Worm (Caenorhabditis elegans): ENCODE data around the gene B0432.7.

The B0432.7 gene

DNA sequence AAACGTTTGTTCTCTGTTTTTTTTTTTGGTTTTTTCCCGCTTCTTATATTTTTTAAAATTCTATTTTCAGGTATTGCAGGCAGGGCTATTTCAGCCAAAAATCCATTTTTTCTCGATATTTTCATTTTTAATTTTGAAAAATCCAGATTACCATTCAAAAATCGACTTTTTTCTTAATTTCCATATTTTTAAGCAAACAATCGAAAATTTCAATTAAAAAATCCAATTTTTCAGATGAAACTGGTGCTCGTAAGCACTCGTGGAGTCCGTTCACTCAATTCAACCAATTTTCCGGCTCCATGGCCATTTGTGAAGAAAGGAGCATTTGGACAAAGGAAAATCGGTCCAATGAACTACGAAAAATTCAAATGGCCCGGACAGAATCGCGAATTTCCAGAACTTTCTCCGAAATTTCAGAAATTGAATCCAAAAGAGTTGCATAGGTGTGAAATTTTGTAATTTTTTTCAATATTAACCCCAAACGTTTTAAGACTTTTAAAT lies 15.0 kb upstream of the B0432.7 start, which contains the start of gene mrpl-41:
Gene mrpl-41, plus strand, starts transcription at position 235 of the 501 bp plus-strand sequence.
- TF ChIP-seq unc-62 (GFP tag; optimal IDR thresholded peaks at IDR 0.05), result no peak

DNA sequence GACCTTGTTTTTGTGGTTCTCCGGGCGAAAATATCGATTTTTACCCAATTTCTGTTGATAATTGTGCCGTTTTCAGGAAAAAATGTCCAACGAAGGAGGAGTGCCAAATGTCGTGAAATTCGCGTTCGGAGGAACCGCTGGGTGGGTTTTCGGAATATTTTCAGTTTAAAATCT lies 12.7 kb upstream of the B0432.7 start, which contains the start of gene misc-1:
Gene misc-1, plus strand, starts transcription at position 75 of the 174 bp plus-strand sequence.
- no peak for TF ChIP-seq unc-62 (GFP tag; optimal IDR thresholded peaks at IDR 0.05)

DNA sequence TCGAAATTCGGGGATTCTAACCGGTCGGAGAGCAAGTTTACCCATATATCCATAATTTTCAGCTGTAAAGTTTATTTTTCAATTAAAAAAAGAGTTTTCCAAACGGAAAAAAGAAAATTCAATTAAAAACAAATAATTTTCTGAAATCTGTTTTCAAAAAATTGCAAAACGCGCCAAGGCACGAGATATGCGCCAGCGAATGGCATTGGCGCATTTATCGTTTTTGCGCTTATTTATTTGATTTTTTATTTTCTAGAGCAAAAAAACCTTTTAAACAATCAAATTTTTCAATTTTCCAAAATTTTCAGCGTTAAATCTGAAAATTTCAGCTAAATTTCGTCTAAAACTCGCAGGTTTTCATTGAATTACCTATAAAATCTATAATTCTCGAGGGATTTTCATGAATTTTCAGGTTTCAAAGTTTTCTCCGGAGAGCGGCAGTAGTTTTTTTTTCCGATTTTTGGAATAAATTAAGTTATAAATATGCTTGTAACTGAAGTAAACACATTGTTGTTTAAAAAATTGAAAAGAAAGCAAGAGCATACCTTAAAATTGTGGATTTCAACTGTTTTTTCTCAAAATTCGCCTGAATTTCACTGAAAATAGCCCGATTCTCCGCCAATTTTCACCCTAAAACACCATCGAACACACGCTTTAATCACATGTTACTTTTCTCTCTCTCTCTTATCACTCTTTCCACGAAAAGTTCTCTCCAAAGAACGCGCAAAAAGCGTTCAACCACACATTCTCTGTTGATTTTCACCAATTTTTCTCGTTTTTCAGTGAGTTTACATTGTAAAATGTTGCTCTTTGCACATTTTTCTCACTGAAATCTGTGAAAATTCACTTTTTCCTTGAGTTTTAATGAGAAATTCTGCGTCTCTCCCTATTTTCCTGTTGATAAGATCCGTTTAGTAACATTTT lies 12.1 kb upstream of the B0432.7 start, which contains the start of gene B0432.10:
Gene B0432.10, minus strand, starts transcription at position 649 of the 924 bp plus-strand sequence.
- no peak for TF ChIP-seq unc-62 (GFP tag; optimal IDR thresholded peaks at IDR 0.05)

DNA sequence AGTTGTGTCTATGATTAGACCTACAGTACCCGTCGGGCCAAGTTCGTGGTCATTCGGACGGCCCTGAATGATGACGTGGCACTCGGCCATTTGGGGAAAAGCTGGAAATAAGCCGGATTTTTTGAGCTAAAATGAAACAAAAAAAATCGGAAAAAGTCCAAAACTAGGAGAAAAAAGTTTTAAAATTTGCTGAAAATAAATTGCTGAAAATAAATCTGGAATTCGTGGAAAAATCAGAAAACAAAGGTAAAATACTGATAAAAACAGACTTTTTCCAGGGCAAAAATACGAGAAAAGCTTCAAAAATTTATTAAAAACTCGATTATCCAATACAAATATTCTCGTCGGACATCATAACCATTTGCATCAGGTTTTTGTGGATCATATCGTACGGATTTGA lies 9.8 kb upstream of the B0432.7 start, which contains the start of gene B0432.9:
Gene B0432.9, minus strand, starts transcription at position 101 of the 400 bp plus-strand sequence.
- TF ChIP-seq unc-62 (GFP tag; optimal IDR thresholded peaks at IDR 0.05), result no peak

DNA sequence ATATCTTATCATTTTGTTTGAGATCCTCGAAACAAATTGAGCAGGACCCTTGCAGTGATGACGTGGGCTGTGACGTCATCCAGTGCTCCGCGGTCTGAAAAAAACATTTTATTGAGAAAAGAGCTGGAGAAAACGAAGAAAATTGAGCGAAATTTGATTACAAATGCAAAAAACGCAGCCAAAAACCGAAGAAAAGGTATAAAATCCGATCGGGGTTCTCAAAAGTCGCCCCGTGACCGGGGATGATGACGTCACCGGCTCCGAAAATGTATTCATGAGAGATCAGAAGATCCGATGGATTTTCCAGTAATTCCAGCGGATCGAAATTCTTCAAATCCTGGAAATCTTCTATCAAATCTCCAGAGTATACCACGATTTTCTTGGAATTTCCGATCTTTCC lies 8.7 kb upstream of the B0432.7 start, which contains the start of gene trul-1:
Gene trul-1, minus strand, starts transcription at position 101 of the 400 bp plus-strand sequence.
- no peak for TF ChIP-seq unc-62 (GFP tag; optimal IDR thresholded peaks at IDR 0.05)

DNA sequence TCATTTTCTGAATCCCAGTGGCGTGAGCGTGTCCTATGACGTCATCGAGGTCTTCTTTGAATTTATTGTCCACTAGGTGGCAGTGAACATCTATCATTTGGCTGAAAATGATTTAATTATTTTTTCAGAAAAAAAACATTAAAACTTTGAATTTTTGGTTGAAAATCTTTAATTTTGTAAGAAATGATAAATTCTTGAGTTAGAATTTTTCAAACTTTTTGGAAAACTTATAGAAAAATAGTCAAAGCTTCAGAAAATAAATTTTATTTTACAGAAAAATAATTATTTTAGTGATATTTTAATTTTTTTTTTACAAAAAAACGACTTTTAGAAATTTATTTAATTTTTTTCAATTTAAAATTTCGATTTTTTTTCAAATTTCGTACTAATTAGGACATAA lies 4.9 kb upstream of the B0432.7 start, which contains the start of gene B0432.8:
Gene B0432.8, minus strand, starts transcription at position 101 of the 400 bp plus-strand sequence.
- TF ChIP-seq unc-62 (GFP tag; optimal IDR thresholded peaks at IDR 0.05), result no peak

DNA sequence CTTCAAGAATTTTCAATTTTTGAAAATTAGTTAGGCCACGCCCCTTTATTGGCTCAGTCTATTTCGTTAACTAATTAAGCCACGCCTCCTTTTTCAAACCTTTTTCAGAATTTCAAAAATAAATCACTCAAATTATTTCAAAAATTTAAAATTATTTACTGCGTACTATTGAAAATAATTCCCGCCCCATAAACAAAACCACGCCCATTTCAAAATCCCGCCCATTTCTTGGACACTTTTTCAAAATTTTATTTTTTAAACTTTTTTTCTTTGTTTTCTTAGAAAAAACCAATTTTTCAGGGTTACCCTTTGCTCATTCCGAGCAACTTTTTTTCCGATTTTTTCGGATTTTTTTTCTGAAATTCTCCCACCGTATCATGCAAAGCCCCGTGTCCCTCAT lies 9.7 kb downstream of the B0432.7 start, which contains the start of gene B0432.14:
Gene B0432.14, plus strand, starts transcription at position 301 of the 400 bp plus-strand sequence.
- TF ChIP-seq unc-62 (GFP tag; optimal IDR thresholded peaks at IDR 0.05), result no peak

DNA sequence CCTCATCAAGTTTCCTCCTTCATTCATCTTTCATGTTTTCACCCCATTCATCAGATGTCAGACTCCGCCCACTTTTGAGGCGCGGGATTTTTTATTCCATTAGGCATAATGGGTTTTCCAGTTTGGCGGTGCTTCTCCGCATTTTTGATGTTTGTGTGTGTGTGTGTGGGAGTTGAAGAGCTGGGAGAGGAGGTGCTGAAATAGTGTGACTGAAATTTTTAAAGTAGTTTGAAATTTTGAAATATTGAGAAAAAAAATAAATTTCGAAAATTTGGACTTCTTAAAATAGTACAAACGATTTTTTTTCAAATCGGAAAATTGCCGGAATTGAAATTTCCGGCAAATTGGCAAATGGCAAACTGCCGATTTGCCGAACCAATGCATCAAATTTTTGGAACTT lies 10.2 kb downstream of the B0432.7 start, which contains the start of gene scc-2:
Gene scc-2, minus strand, starts transcription at position 101 of the 400 bp plus-strand sequence.
- TF ChIP-seq unc-62 (GFP tag; optimal IDR thresholded peaks at IDR 0.05), result no peak

DNA sequence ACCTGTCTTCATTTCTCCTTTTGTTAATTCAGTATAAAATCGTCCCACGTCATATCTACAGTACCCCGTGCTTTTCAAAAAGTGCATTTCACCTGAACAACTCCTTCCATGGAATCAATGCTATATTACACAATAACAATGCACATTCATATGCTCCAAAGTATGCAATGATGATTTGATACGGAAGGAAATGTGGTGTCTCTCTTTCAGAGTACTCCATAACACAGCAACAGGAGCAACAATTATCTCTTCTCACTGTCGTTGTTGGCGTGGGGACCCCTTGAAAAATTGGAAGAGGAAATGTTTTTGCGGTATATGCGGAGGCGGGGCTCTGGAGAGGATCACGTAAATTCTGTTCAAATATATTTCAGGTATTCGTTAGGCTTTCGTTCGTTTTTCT lies 16.3 kb downstream of the B0432.7 start, which contains the start of gene cat-2:
Gene cat-2, plus strand, starts transcription at position 301 of the 400 bp plus-strand sequence.
- TF ChIP-seq unc-62 (GFP tag; optimal IDR thresholded peaks at IDR 0.05), result no peak

DNA sequence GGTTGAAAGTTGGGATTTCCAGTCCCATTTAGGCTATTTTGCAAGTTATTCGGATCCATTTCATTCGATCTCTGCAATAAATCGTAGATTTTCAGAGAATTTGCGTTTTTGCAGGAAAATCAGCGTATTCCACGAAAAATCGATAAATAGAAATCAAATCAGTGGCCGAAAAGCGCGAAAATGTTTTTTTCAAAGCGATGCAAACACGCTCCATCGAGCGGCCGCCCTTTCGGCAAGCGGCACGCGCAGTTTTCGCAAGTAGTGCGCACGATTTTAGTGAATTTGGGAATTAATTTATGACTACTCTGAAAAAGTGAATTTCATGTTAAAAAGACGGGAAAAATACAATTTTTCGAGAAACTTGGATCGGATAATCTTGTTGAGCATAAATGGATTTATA lies 18.6 kb downstream of the B0432.7 start:
- no peak for TF ChIP-seq unc-62 (GFP tag; optimal IDR thresholded peaks at IDR 0.05)

DNA sequence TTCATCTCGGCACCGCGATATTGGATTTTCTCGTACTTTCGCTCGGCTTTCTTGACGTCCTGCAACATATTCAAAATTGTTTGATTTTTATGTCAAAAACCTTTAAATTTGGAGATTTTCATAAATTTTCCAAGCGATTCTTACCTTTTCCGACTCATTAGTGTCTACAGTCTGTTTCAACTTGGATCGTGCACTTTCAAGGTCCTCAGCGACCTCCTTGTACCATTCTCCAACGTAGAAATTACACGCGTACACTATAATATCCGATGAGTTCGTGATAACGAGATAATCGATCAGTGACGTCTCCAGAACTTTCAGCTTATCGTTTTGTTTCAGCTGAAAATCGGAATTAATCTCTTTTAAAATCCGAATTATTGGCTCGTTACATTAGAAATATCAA lies 26.0 kb downstream of the B0432.7 start:
- no peak for TF ChIP-seq unc-62 (GFP tag; optimal IDR thresholded peaks at IDR 0.05)

DNA sequence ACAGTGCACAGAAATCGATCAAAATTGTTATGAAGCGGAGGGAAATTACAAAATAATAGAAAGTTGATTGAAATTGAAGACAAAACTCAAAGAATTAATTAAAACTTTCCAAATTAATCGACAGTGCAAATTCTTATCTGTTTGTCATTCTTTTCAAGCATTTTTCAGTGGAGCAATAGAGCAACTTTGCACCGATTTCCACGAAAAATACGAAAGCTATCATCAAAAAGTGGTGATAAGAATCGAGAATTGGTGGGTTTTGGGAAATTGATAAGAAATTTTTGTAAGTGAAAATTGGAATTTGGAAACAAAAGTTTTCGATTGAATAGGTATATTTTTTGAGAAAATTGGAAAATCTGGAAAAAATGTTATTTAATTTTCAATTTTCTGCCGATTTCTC lies 33.7 kb downstream of the B0432.7 start:
- TF ChIP-seq unc-62 (GFP tag; optimal IDR thresholded peaks at IDR 0.05), result no peak

DNA sequence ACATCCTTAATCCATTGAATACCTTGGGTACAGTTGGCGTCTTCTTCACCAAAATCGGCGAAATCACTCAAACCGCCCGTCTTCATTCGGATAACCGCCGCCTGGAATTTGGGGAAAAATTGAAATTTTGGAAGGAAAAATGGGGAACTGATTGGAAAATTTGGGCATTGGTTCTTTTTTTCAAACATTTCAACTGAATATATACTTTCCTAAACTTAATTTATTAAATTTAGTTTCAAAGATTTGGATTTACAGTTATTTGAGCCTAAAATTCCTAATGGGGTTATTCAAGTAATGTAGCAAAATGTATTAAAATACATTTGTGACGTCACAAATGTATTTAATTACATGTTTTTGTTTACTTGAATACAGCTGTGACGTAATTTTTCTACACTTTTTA lies 36.1 kb downstream of the B0432.7 start, which contains the start of gene laat-1:
Gene laat-1, minus strand, starts transcription at position 101 of the 400 bp plus-strand sequence.
- TF ChIP-seq unc-62 (GFP tag; optimal IDR thresholded peaks at IDR 0.05), result no peak

DNA sequence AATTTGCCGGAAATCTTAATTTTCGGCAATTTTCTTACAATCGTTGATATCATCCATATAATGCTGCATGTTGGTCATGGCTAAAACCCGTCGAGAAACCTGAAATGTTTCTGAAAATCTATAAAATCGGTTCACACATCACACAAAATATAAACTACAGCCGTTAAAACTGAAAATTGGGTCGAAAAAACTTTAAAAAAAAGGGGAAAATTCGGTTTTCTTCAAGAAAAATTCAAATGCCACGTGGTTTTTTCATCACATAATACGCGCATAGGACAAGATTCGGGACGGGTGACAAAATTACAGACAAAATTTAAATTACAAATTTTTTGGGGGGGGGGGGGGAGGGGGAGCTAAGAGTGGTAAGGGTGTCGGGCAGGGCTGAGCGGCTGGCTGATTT lies 41.1 kb downstream of the B0432.7 start, which contains the start of gene Y43H11AL.1:
Gene Y43H11AL.1, minus strand, starts transcription at position 101 of the 400 bp plus-strand sequence.
- TF ChIP-seq unc-62 (GFP tag; optimal IDR thresholded peaks at IDR 0.05), result no peak

DNA sequence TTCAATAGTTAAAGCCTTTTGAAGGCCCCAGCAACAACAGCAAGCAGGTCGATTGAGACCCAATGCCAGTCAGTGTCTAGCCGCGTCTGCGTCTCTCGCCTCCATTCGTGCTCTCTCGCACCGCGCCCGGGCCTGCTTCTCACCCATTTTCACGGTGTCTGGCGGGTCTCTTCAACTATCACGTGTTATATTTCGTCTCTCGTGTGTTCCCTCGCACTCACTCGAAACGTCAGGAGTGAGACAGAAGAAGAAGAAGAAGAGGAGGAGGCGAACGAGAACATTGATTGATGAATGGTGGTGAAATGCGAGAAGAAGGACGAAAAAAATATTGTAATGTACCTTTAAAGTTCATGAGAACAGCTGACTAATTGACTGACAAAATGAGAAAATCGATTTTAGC lies 52.6 kb downstream of the B0432.7 start:
- no peak for TF ChIP-seq unc-62 (GFP tag; optimal IDR thresholded peaks at IDR 0.05)

DNA sequence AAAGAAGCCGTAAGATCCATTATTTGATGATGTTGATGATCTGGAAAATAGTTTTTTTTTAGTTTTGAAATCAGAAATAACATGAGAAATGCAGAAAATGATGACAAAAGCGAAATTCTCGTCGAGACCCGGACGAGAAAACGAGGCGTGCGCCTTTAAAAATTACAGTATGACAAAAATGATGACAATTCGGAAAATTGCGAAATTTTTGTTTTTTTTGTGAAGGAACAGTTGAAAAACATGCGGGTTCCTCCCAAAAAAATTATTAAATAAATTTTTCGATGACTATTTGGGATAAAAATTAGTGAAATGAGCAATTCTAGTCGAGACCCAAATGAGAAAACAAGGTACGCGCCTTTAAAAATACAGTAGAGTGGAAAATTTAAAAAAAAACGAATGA lies 53.2 kb downstream of the B0432.7 start, which contains the start of gene ubxn-3:
Gene ubxn-3, minus strand, starts transcription at position 66 of the 400 bp plus-strand sequence.
- no peak for TF ChIP-seq unc-62 (GFP tag; optimal IDR thresholded peaks at IDR 0.05)

Measured in whole organism, dauer.